Fruit fly (Drosophila melanogaster) whole organism, pupa: ENCODE measurements around the gene Ibf1.

ENCODE experiments used
- CG10348 ChIP-seq: fragments of 200-800 bp; sonication (Bioruptor generic); IDR thresholded peaks from 2 replicates; pipeline ENCODE4 v1.3.6; 2022; ENCODE audit warnings: missing biosample characterization, missing genetic modification characterization
- CG12605 ChIP-seq: fragments of 200-800 bp; sonication (Bioruptor generic); IDR thresholded peaks from 2 replicates; pipeline ENCODE4 v1.3.6; 2022; ENCODE audit warnings: missing biosample characterization, missing genetic modification characterization
- CG13204 ChIP-seq: fragments of 200-800 bp; sonication (Bioruptor generic); optimal IDR thresholded peaks from 2 replicates; lab custom pipeline; 2018; ENCODE audit warnings: missing biosample characterization, mild to moderate bottlenecking, missing genetic modification characterization, moderate library complexity
- CG14655 ChIP-seq: fragments of 200-800 bp; sonication (Bioruptor generic); optimal IDR thresholded peaks from 3 replicates; lab custom pipeline; 2017; ENCODE audit warnings: mild to moderate bottlenecking, missing biosample characterization, missing genetic modification reagents, missing genetic modification characterization
- CG15710 ChIP-seq: fragments of 200-800 bp; sonication (Bioruptor generic); optimal IDR thresholded peaks from 2 replicates; lab custom pipeline; 2018; ENCODE audit warnings: missing biosample characterization, mild to moderate bottlenecking, missing genetic modification characterization, moderate library complexity
- CG17806 ChIP-seq: fragments of 200-800 bp; sonication (Bioruptor generic); optimal IDR thresholded peaks from 2 replicates; lab custom pipeline; 2018; ENCODE audit warnings: missing biosample characterization, mild to moderate bottlenecking, missing genetic modification characterization, moderate library complexity
- CG32121 ChIP-seq: fragments of 200-800 bp; sonication (Bioruptor generic); IDR thresholded peaks from 2 replicates; pipeline ENCODE4 v1.3.6; 2022; ENCODE audit warnings: missing biosample characterization, missing genetic modification characterization
- CG34367 ChIP-seq: fragments of 200-800 bp; sonication (Bioruptor generic); optimal IDR thresholded peaks from 2 replicates; lab custom pipeline; 2018; ENCODE audit warnings: missing biosample characterization, mild to moderate bottlenecking, missing genetic modification characterization
- CG4496 ChIP-seq: fragments of 200-800 bp; sonication (Bioruptor generic); IDR thresholded peaks from 3 replicates; pipeline ENCODE4 v1.3.6; 2022; ENCODE audit warnings: missing biosample characterization, missing genetic modification characterization
- CG8159 ChIP-seq: fragments of 200-800 bp; sonication (Bioruptor generic); optimal IDR thresholded peaks from 3 replicates; lab custom pipeline; 2018; ENCODE audit warnings: missing biosample characterization, mild to moderate bottlenecking, missing genetic modification characterization, moderate library complexity
- CG8301 ChIP-seq: fragments of 200-800 bp; sonication (Bioruptor generic); optimal IDR thresholded peaks from 2 replicates; lab custom pipeline; 2018; ENCODE audit warnings: missing biosample characterization, mild to moderate bottlenecking, missing genetic modification characterization
- CG9948 ChIP-seq: fragments of 200-800 bp; sonication (Bioruptor generic); optimal IDR thresholded peaks from 2 replicates; lab custom pipeline; 2018; ENCODE audit warnings: missing biosample characterization, mild to moderate bottlenecking, missing genetic modification characterization, moderate library complexity
- D1 ChIP-seq: fragments of 200-800 bp; sonication (Bioruptor generic); optimal IDR thresholded peaks from 2 replicates; lab custom pipeline; 2018; ENCODE audit warnings: missing biosample characterization, mild to moderate bottlenecking, missing genetic modification characterization, moderate library complexity
- EcR ChIP-seq: fragments of 200-800 bp; sonication (Bioruptor generic); optimal IDR thresholded peaks from 3 replicates; lab custom pipeline; 2019; ENCODE audit warnings: missing biosample characterization, missing genetic modification characterization, mild to moderate bottlenecking, moderate library complexity, missing genetic modification reagents
- Ets98B ChIP-seq: fragments of 200-800 bp; sonication (Bioruptor generic); IDR thresholded peaks from 2 replicates; pipeline ENCODE4 v1.3.6; 2022; ENCODE audit warnings: missing biosample characterization, missing genetic modification characterization
- Pif1A ChIP-seq: fragments of 200-800 bp; sonication (Bioruptor generic); optimal IDR thresholded peaks from 3 replicates; lab custom pipeline; 2016; ENCODE audit warnings: missing biosample characterization, missing genetic modification characterization
- Pif1B ChIP-seq: fragments of 200-800 bp; sonication (Bioruptor generic); optimal IDR thresholded peaks from 3 replicates; lab custom pipeline; 2016; ENCODE audit warnings: missing biosample characterization, missing genetic modification characterization
- Snoo ChIP-seq: fragments of 200-800 bp; sonication (Bioruptor generic); optimal IDR thresholded peaks from 3 replicates; lab custom pipeline; 2017; ENCODE audit warnings: missing biosample characterization, mild to moderate bottlenecking, missing genetic modification characterization, inconsistent platforms
- fd96Ca ChIP-seq: fragments of 200-800 bp; sonication (Bioruptor generic); IDR thresholded peaks from 3 replicates; pipeline ENCODE4 v1.3.6; 2022; ENCODE audit warnings: missing biosample characterization, missing genetic modification characterization
- gl ChIP-seq: fragments of 200-800 bp; sonication (Bioruptor generic); optimal IDR thresholded peaks from 2 replicates; lab custom pipeline; 2018; ENCODE audit warnings: missing biosample characterization, mild to moderate bottlenecking, missing genetic modification characterization
- rn ChIP-seq: fragments of 200-800 bp; sonication (Bioruptor generic); IDR thresholded peaks from 2 replicates; pipeline ENCODE4 v1.3.6; 2022; ENCODE audit warnings: missing biosample characterization, missing genetic modification characterization

The Ibf1 gene

dm6 chr3R:9249025-9249735 is 9.6 kb upstream of the Ibf1 start:
- no peak for TF ChIP-seq CG10348
- TF ChIP-seq CG17806: peak; percentile 11
- TF ChIP-seq Snoo (tag; lab: Kevin White, UChicago): peak; percentile 36
- no peak for TF ChIP-seq CG12605 (GFP tag; lab: Robert Waterston, UW)
- TF ChIP-seq rn (GFP tag; lab: Robert Waterston, UW): no peak
- peak; percentile 56 for TF ChIP-seq CG8159 (tag; lab: Kevin White, UChicago)
- TF ChIP-seq CG8301: peak; percentile 61
- TF ChIP-seq CG14655: peak; percentile 58
- TF ChIP-seq fd96Ca (GFP tag; lab: Robert Waterston, UW): no peak
- no peak for TF ChIP-seq CG32121
- no peak for TF ChIP-seq gl (tag; lab: Kevin White, UChicago)
- TF ChIP-seq D1 (tag; lab: Kevin White, UChicago): no peak
- peak; percentile 38 for TF ChIP-seq CG15710
- TF ChIP-seq CG4496 (GFP tag; lab: Robert Waterston, UW): no peak
- no peak for TF ChIP-seq CG9948 (tag; lab: Kevin White, UChicago)
- no peak for TF ChIP-seq Pif1B (GFP tag; lab: Kevin White, UChicago)
- no peak for TF ChIP-seq Ets98B (GFP tag; lab: Robert Waterston, UW)
- no peak for TF ChIP-seq CG13204 (GFP tag; lab: Kevin White, UChicago)
- no peak for TF ChIP-seq CG34367 (tag; lab: Kevin White, UChicago)
- TF ChIP-seq Pif1A (GFP tag; lab: Kevin White, UChicago): no peak
- peak; percentile 90 for TF ChIP-seq EcR

DNA sequence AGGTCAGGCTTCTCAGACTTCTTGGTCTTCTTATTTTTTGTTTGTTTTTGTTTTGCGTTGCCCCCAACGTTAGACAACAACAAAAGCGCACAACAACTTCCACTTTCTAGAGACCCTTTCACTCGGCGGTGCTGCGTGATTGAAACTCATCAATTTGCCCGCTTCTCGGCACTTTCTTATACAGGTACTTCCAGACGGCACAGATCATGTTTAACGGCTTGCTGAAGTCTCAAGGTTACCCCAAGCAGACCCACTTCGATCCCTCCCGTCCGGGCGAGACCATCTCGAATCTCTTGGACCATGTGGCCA is 9.1 kb upstream of the Ibf1 start:
- TF ChIP-seq CG15710 (no peak), Snoo (tag; lab: Kevin White, UChicago) (no peak), CG10348 (no peak), fd96Ca (GFP tag; lab: Robert Waterston, UW) (no peak), CG8159 (tag; lab: Kevin White, UChicago) (no peak), CG34367 (tag; lab: Kevin White, UChicago) (no peak), D1 (tag; lab: Kevin White, UChicago) (no peak), Pif1B (GFP tag; lab: Kevin White, UChicago) (no peak), CG14655 (no peak)

DNA sequence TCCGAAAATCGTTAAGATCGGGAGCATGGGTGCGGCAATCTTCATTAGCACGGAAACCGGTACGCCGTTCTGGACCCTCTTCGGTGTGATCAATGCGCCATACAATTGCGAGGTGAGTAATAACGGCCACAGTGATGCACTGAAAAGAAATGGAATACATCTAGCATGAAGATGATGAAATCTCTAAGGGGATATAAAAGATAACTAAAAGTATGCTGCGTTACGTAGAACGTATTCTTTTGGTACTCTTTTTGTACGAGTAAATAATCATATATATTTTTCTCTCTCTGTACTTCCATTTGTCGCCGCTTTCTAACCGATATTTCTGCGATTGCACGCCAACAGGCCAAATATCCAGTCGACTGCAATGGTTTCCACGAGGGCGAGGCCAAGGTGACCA is 7.9 kb upstream of the Ibf1 start:
- TF ChIP-seq rn (GFP tag; lab: Robert Waterston, UW): peak; percentile 27; the same call in 1 of the 2 replicates
- peak; percentile 76 for TF ChIP-seq CG17806
- TF ChIP-seq CG8301: peak; percentile 85
- TF ChIP-seq fd96Ca (GFP tag; lab: Robert Waterston, UW): peak; percentile 78
- TF ChIP-seq CG10348: no peak
- peak; percentile 61 for TF ChIP-seq CG34367 (tag; lab: Kevin White, UChicago)
- TF ChIP-seq CG4496 (GFP tag; lab: Robert Waterston, UW): peak; percentile 93
- TF ChIP-seq Snoo (tag; lab: Kevin White, UChicago): peak; percentile 81
- TF ChIP-seq CG13204 (GFP tag; lab: Kevin White, UChicago): no peak
- peak; percentile 47 for TF ChIP-seq gl (tag; lab: Kevin White, UChicago)
- TF ChIP-seq EcR: no peak
- peak; percentile 67 for TF ChIP-seq CG15710
- peak; percentile 66 for TF ChIP-seq CG8159 (tag; lab: Kevin White, UChicago)
- peak; percentile 77 for TF ChIP-seq CG9948 (tag; lab: Kevin White, UChicago)
- TF ChIP-seq D1 (tag; lab: Kevin White, UChicago): peak; percentile 73
- TF ChIP-seq CG12605 (GFP tag; lab: Robert Waterston, UW): peak; percentile 85
- TF ChIP-seq CG32121: peak; percentile 84
- peak; percentile 71 for TF ChIP-seq Pif1B (GFP tag; lab: Kevin White, UChicago)
- TF ChIP-seq Pif1A (GFP tag; lab: Kevin White, UChicago): peak; percentile 77
- TF ChIP-seq Ets98B (GFP tag; lab: Robert Waterston, UW): peak; percentile 91
- TF ChIP-seq CG14655: peak; percentile 90

DNA sequence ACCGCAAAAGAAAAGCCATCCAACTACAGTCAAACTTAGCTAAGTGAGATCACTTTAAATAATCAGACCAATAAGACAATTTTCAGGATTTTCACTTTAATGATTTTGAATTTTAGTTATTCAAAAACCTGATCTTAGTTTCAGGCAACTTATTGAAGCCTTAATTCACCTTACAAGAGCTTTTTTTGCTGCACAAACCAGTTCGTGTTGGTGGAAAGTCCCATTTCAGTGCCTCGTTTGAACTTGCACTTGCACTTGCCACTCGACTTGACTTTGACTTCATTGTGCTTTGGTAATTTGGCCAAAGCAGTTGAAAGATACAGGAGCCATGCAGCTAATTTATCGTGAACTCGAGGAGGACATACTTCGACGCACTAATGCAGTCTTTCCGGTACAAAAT is 7.2 kb upstream of the Ibf1 start, which contains the start of gene St2:
Gene St2, plus strand, starts transcription at position 301 of the 400 bp plus-strand sequence.
- no peak for TF ChIP-seq Ets98B (GFP tag; lab: Robert Waterston, UW)

DNA sequence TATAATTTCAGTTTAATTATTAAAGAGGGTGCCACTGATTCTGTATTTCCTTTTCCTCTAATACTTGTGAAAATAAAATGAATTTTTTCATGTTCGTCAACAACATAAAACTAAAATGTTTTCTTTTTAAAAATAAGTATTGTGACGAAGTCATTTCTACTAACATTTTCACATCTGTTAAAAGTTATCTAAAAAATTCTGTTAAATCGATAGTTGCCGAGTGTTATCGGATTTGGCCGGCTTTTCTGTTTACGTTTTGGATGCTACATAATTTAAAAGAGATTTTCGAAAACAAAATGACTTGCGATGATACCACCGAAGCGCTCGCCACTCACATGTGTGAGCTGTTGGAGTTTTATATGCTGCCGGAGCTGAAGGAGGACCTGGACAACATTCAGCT is 4.0 kb upstream of the Ibf1 start, which contains the start of gene CG16734:
Gene CG16734, plus strand, starts transcription at position 255 of the 400 bp plus-strand sequence.
- TF ChIP-seq CG13204 (GFP tag; lab: Kevin White, UChicago): no peak
- no peak for TF ChIP-seq CG34367 (tag; lab: Kevin White, UChicago)
- no peak for TF ChIP-seq Snoo (tag; lab: Kevin White, UChicago)
- no peak for TF ChIP-seq Ets98B (GFP tag; lab: Robert Waterston, UW)
- no peak for TF ChIP-seq Pif1B (GFP tag; lab: Kevin White, UChicago)
- no peak for TF ChIP-seq CG17806
- no peak for TF ChIP-seq rn (GFP tag; lab: Robert Waterston, UW)
- TF ChIP-seq gl (tag; lab: Kevin White, UChicago): no peak
- no peak for TF ChIP-seq CG8301
- TF ChIP-seq CG32121: no peak
- TF ChIP-seq CG4496 (GFP tag; lab: Robert Waterston, UW): no peak
- no peak for TF ChIP-seq fd96Ca (GFP tag; lab: Robert Waterston, UW)
- TF ChIP-seq D1 (tag; lab: Kevin White, UChicago): no peak
- no peak for TF ChIP-seq CG9948 (tag; lab: Kevin White, UChicago)
- TF ChIP-seq CG12605 (GFP tag; lab: Robert Waterston, UW): no peak
- no peak for TF ChIP-seq CG8159 (tag; lab: Kevin White, UChicago)
- TF ChIP-seq EcR: no peak
- TF ChIP-seq Pif1A (GFP tag; lab: Kevin White, UChicago): no peak

- TF ChIP-seq CG8301 (no peak), CG15710 (no peak), gl (tag; lab: Kevin White, UChicago) (no peak), Pif1A (GFP tag; lab: Kevin White, UChicago) (no peak), CG12605 (GFP tag; lab: Robert Waterston, UW) (no peak), EcR (no peak), CG4496 (GFP tag; lab: Robert Waterston, UW) (no peak), Ets98B (GFP tag; lab: Robert Waterston, UW) (no peak), CG9948 (tag; lab: Kevin White, UChicago) (no peak), CG13204 (GFP tag; lab: Kevin White, UChicago) (no peak), D1 (tag; lab: Kevin White, UChicago) (no peak), CG10348 (no peak), CG32121 (no peak), CG14655 (no peak), CG8159 (tag; lab: Kevin White, UChicago) (no peak), CG34367 (tag; lab: Kevin White, UChicago) (no peak)
These were observed 1.1 kb upstream of the Ibf1 start, which contains the start of gene CG16736 for dm6 chr3R:9257616-9258015. Gene CG16736, minus strand, starts transcription at chr3R:9257716.
